Fruit fly (Drosophila melanogaster): Measurements from ENCODE around the gene CG4022.
A peak's percentile ranks its signal among the peaks of the same experiment; 100 is the strongest.

DNA sequence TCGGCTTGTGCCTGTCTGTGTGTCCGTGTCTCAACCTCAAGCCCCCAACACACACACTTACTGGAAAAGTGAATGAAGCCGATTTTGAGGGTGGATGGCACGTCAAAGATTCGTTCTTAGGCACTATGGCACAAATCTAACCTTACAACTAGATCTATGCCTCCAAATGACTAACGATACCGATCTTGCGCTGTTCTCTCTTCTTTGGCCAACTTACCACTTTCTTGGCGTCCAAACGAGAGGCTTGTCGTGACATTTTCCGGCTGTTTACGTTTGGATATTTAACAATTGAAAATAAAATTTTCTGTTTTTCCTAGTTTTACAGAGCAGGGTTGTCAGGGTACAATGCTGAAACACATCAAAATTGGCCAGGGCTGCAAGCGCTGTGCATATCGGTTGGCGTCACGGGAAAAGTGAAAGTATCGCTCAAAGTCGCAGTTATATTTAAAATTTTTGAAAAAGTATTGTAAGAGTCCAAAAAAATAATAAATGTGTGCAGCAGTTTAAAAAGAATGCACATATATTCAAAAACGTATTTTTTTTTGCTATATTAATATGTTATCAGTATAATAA lies 31.4 kb upstream of the CG4022 start, which contains the start of the genes Bet3 and Nf-YA:
- TF ChIP-seq fd85E (GFP tag; optimal IDR thresholded peaks at IDR 0.05), result no peak
- TF ChIP-seq CG34406 (GFP tag; optimal IDR thresholded peaks at IDR 0.05), result no peak
- TF ChIP-seq CG32006 (GFP tag; optimal IDR thresholded peaks at IDR 0.05), result peak; percentile 25
- TF ChIP-seq OdsH (GFP tag; optimal IDR thresholded peaks at IDR 0.05), result peak; percentile 29
- TF ChIP-seq Gug (GFP tag; IDR thresholded peaks at IDR 0.05), result no peak
- no peak for TF ChIP-seq Sox102F (GFP tag; optimal IDR thresholded peaks at IDR 0.05)
- TF ChIP-seq CG3032 (tag; optimal IDR thresholded peaks at IDR 0.05), result peak; percentile 43
- TF ChIP-seq CG9139 (GFP tag; optimal IDR thresholded peaks at IDR 0.05), result no peak
- TF ChIP-seq Ets96B (tag; optimal IDR thresholded peaks at IDR 0.05), result no peak
- no peak for TF ChIP-seq pdm3 (GFP tag; optimal IDR thresholded peaks at IDR 0.05)
- no peak for TF ChIP-seq ss (GFP tag; optimal IDR thresholded peaks at IDR 0.05)
- TF ChIP-seq CG6792 (GFP tag; optimal IDR thresholded peaks at IDR 0.05), result peak; percentile 12
- TF ChIP-seq svp (GFP tag), result peak; percentile 43
